Worm (Caenorhabditis elegans): ENCODE measurements around the gene metl-9.

ce11 chrX:5171085-5171484 is 7.9 kb downstream of the metl-9 start, which contains the start of gene T03G11.10:
- no peak for TF ChIP-seq scrt-1 (GFP tag; IDR thresholded peaks at IDR 0.05)
- TF ChIP-seq sea-1 (GFP tag; conservative IDR thresholded peaks at IDR 0.05), result no peak
- TF ChIP-seq B0310.2 (tag; optimal IDR thresholded peaks at IDR 0.05), result no peak
- no peak for TF ChIP-seq ceh-36 (tag; optimal IDR thresholded peaks at IDR 0.05)
- TF ChIP-seq ama-1 (optimal IDR thresholded peaks at IDR 0.05), result no peak
- TF ChIP-seq tbx-37 (GFP tag; conservative IDR thresholded peaks at IDR 0.05), result no peak
- TF ChIP-seq pes-1 (GFP tag; IDR thresholded peaks at IDR 0.05), result no peak
- no peak for TF ChIP-seq hnd-1 (tag; optimal IDR thresholded peaks at IDR 0.05)
- TF ChIP-seq F13C5.2 (tag; optimal IDR thresholded peaks at IDR 0.05), result no peak
- no peak for TF ChIP-seq hmbx-1 (tag; optimal IDR thresholded peaks at IDR 0.05)
- no peak for TF ChIP-seq aly-1 (tag; optimal IDR thresholded peaks at IDR 0.05)
- TF ChIP-seq tra-4 (tag; optimal IDR thresholded peaks at IDR 0.05), result no peak
- no peak for TF ChIP-seq flt-1 (GFP tag; IDR thresholded peaks at IDR 0.05)
